Fruit fly (Drosophila melanogaster): Measurements from ENCODE around the gene CG4213.

CG4213 gene

DNA sequence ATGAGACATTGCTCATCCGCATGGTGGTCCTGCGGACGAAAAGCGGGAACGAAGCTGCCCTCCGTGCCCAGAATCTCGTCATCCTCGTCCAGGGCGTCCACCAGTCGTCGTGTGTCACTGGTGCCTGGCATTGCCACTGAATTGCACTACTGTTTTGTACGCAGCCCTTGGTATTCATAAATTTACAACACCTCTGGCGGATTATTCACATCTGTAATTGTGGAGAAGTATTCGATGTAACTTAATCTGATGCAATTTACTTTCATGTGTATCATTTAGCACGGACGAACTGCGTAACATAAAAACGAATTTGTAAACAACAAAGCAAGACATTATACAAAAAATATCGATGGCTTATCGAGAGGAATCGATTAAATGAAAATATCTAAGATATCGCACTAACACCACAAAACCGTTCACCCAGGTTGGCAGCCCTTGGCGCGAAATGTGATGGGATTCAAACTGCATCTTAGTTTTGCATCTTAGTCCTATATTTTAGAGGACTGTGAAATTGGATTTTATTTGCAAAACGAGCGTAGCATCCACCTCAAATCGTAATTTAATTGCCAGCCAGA, 44.4 kb downstream of the CG4213 start, which contains the start of gene Ent1 (continued):
- no peak for TF ChIP-seq E2f1 (GFP tag; IDR thresholded peaks at IDR 0.05)
- no peak for TF ChIP-seq CG13123 (GFP tag; optimal IDR thresholded peaks at IDR 0.05)
- TF ChIP-seq cad (GFP tag; optimal IDR thresholded peaks at IDR 0.05), result no peak
- no peak for TF ChIP-seq Antp (GFP tag; optimal IDR thresholded peaks at IDR 0.05)
- TF ChIP-seq HLH4C (GFP tag; IDR thresholded peaks at IDR 0.05; ENCODE audit: partially characterized antibody), result no peak
- TF ChIP-seq fd64A (GFP tag; optimal IDR thresholded peaks at IDR 0.05), result no peak
- TF ChIP-seq Dref (GFP tag; IDR thresholded peaks at IDR 0.05), result no peak
- no peak for TF ChIP-seq hb (GFP tag; IDR thresholded peaks at IDR 0.05; ENCODE audit: partially characterized antibody)
- TF ChIP-seq Oaz (GFP tag; IDR thresholded peaks at IDR 0.05), result no peak
- TF ChIP-seq gsb-n (tag; optimal IDR thresholded peaks at IDR 0.05), result no peak
- TF ChIP-seq CG12391 (tag; optimal IDR thresholded peaks at IDR 0.05), result peak; percentile 10
- TF ChIP-seq CG12104 (GFP tag; optimal IDR thresholded peaks at IDR 0.05), result no peak
- no peak for TF ChIP-seq zfh1 (GFP tag; IDR thresholded peaks at IDR 0.05)
- no peak for TF ChIP-seq CG12769 (tag; optimal IDR thresholded peaks at IDR 0.05)
- TF ChIP-seq Ets65A (GFP tag), result no peak
- peak; percentile 95 for TF ChIP-seq CG15514 (GFP tag; optimal IDR thresholded peaks at IDR 0.05)
- TF ChIP-seq wdn (GFP tag; IDR thresholded peaks at IDR 0.05), result no peak
- TF ChIP-seq Lhr (GFP tag; optimal IDR thresholded peaks at IDR 0.05), result peak; percentile 31
- no peak for TF ChIP-seq Fer3 (tag; optimal IDR thresholded peaks at IDR 0.05)
- TF ChIP-seq fd102C (GFP tag; optimal IDR thresholded peaks at IDR 0.05), result no peak
- no peak for TF ChIP-seq CG7372 (GFP tag; IDR thresholded peaks at IDR 0.05)
- TF ChIP-seq zfh2 (GFP tag; optimal IDR thresholded peaks at IDR 0.05), result no peak
- no peak for TF ChIP-seq chif (GFP tag; optimal IDR thresholded peaks at IDR 0.05)
- no peak for TF ChIP-seq CG7963 (GFP tag; IDR thresholded peaks at IDR 0.05; ENCODE audit: partially characterized antibody)
- no peak for TF ChIP-seq CG4328 (GFP tag; optimal IDR thresholded peaks at IDR 0.05)
- no peak for TF ChIP-seq Nf-YA (GFP tag; IDR thresholded peaks at IDR 0.05)
- TF ChIP-seq CG7987 (GFP tag; optimal IDR thresholded peaks at IDR 0.05), result peak; percentile 21
- no peak for TF ChIP-seq Chrac-16 (GFP tag; optimal IDR thresholded peaks at IDR 0.05)
- TF ChIP-seq CG2875 (GFP tag; optimal IDR thresholded peaks at IDR 0.05), result no peak
- TF ChIP-seq CG14441 (GFP tag; IDR thresholded peaks at IDR 0.05), result no peak
- TF ChIP-seq TFAM (GFP tag; optimal IDR thresholded peaks at IDR 0.05), result no peak
- TF ChIP-seq peb (GFP tag; IDR thresholded peaks at IDR 0.05), result no peak
- no peak for TF ChIP-seq kay (GFP tag; optimal IDR thresholded peaks at IDR 0.05)
- peak; percentile 89 for TF ChIP-seq pzg (GFP tag; optimal IDR thresholded peaks at IDR 0.05)
- no peak for TF ChIP-seq z (GFP tag; IDR thresholded peaks at IDR 0.05)
- peak; percentile 64 for TF ChIP-seq YL-1 (GFP tag; optimal IDR thresholded peaks at IDR 0.05)
- TF ChIP-seq mam (GFP tag; optimal IDR thresholded peaks at IDR 0.05), result no peak
- TF ChIP-seq Med (GFP tag), result peak; percentile 82
- peak; percentile 33 for TF ChIP-seq CG14710 (tag; optimal IDR thresholded peaks at IDR 0.05)
- no peak for TF ChIP-seq ase (GFP tag; IDR thresholded peaks at IDR 0.05)
- TF ChIP-seq GATAe (GFP tag; conservative IDR thresholded peaks at IDR 0.05), result no peak
- no peak for TF ChIP-seq Hr51 (GFP tag; optimal IDR thresholded peaks at IDR 0.05)
- TF ChIP-seq Hr78 (GFP tag; optimal IDR thresholded peaks at IDR 0.05), result no peak
- no peak for TF ChIP-seq Hmx (GFP tag; optimal IDR thresholded peaks at IDR 0.05)
- TF ChIP-seq HmgZ (tag; optimal IDR thresholded peaks at IDR 0.05), result peak; percentile 25
- no peak for TF ChIP-seq odd (GFP tag; optimal IDR thresholded peaks at IDR 0.05)
- no peak for TF ChIP-seq CG42726 (GFP tag; IDR thresholded peaks at IDR 0.05; ENCODE audit: partially characterized antibody)
- no peak for TF ChIP-seq CG30020 (tag; optimal IDR thresholded peaks at IDR 0.05)
- no peak for TF ChIP-seq btn (GFP tag; optimal IDR thresholded peaks at IDR 0.05)
- TF ChIP-seq pfk (GFP tag; optimal IDR thresholded peaks at IDR 0.05), result no peak
- peak; percentile 49 for TF ChIP-seq CTCF (GFP tag; optimal IDR thresholded peaks at IDR 0.05)

Data from whole organism, embryonic.